Worm (Caenorhabditis elegans): ENCODE data around the gene F46B6.4.

F46B6.4 gene

ce11 chrV:9730743-9731706, 48.3 kb downstream of the F46B6.4 start (continued):
- TF ChIP-seq mes-4 (tag; optimal IDR thresholded peaks at IDR 0.05): no peak
- peak; percentile 98 for TF ChIP-seq attf-5 (GFP tag; optimal IDR thresholded peaks at IDR 0.05)
- TF ChIP-seq egl-18 (GFP tag; IDR thresholded peaks at IDR 0.05): 0 out of 2 replicates have a peak, but pooled peaks have one; percentile 13
- TF ChIP-seq unc-62 (GFP tag; optimal IDR thresholded peaks at IDR 0.05): peak; percentile 32
- no peak for TF ChIP-seq ceh-79 (tag; optimal IDR thresholded peaks at IDR 0.05)
- TF ChIP-seq repo-1 (tag; optimal IDR thresholded peaks at IDR 0.05): peak; percentile 61
- peak; percentile 33; the same call in 1 of the 2 replicates for TF ChIP-seq ceh-100 (GFP tag; IDR thresholded peaks at IDR 0.05)
- no peak for TF ChIP-seq efl-1 (GFP tag; optimal IDR thresholded peaks at IDR 0.05)
- TF ChIP-seq ets-4 (GFP tag; optimal IDR thresholded peaks at IDR 0.05): peak; percentile 60
- peak; percentile 33 for TF ChIP-seq F57C9.4 (tag; optimal IDR thresholded peaks at IDR 0.05)
- TF ChIP-seq Y67H2A.10 (GFP tag; conservative IDR thresholded peaks at IDR 0.05): peak; percentile 55
- TF ChIP-seq ceh-40 (GFP tag; IDR thresholded peaks at IDR 0.05): no peak
- no peak for TF ChIP-seq hlh-12 (tag; optimal IDR thresholded peaks at IDR 0.05)
- TF ChIP-seq F57A8.1 (GFP tag; optimal IDR thresholded peaks at IDR 0.05): peak; percentile 21
- TF ChIP-seq unc-130 (GFP tag; optimal IDR thresholded peaks at IDR 0.05): peak; percentile 12
- peak; percentile 90 for TF ChIP-seq madf-10 (tag; optimal IDR thresholded peaks at IDR 0.05)
- TF ChIP-seq atf-7 (tag; optimal IDR thresholded peaks at IDR 0.05): peak; percentile 93
- peak; percentile 19 for TF ChIP-seq madf-6 (GFP tag; IDR thresholded peaks at IDR 0.05)
- TF ChIP-seq lin-54 (GFP tag; optimal IDR thresholded peaks at IDR 0.05): peak; percentile 62
- 0 out of 2 replicates have a peak, but pooled peaks have one; percentile 62 for TF ChIP-seq ztf-6 (GFP tag; IDR thresholded peaks at IDR 0.05)
- peak; percentile 90 for TF ChIP-seq ztf-26 (tag; optimal IDR thresholded peaks at IDR 0.05)
- peak; percentile 80 for TF ChIP-seq egrh-3 (GFP tag; IDR thresholded peaks at IDR 0.05)
- peak; percentile 71; the same call in 1 of the 2 replicates for TF ChIP-seq lin-26 (GFP tag; IDR thresholded peaks at IDR 0.05)
- TF ChIP-seq snpc-1.3 (tag; optimal IDR thresholded peaks at IDR 0.05; ENCODE audit: insufficient read depth): no peak
- no peak for TF ChIP-seq lag-1 (GFP tag; IDR thresholded peaks at IDR 0.05)
- peak; percentile 70 for TF ChIP-seq lir-1 (GFP tag; conservative IDR thresholded peaks at IDR 0.05)
- TF ChIP-seq Y95B8A.8 (GFP tag; IDR thresholded peaks at IDR 0.05): 0 out of 2 replicates have a peak, but pooled peaks have one; percentile 33
- peak; percentile 78 for TF ChIP-seq B0035.1 (tag; optimal IDR thresholded peaks at IDR 0.05)
- peak; percentile 70 for TF ChIP-seq C06A6.2 (GFP tag; conservative IDR thresholded peaks at IDR 0.05)
- peak; percentile 58 for TF ChIP-seq pbrm-1 (GFP tag; IDR thresholded peaks at IDR 0.05)
- peak; percentile 92 for TF ChIP-seq dox-1 (GFP tag; IDR thresholded peaks at IDR 0.05)
- TF ChIP-seq fkh-3 (tag; optimal IDR thresholded peaks at IDR 0.05): no peak
- TF ChIP-seq cebp-1 (GFP tag; IDR thresholded peaks at IDR 0.05): no peak
- TF ChIP-seq cebp-1 (tag; optimal IDR thresholded peaks at IDR 0.05): peak; percentile 92
- 0 out of 2 replicates have a peak, but pooled peaks have one; percentile 46 for TF ChIP-seq ztf-25 (GFP tag; IDR thresholded peaks at IDR 0.05)
- TF ChIP-seq F22D6.2 (tag; optimal IDR thresholded peaks at IDR 0.05): peak; percentile 52
- TF ChIP-seq let-526 (GFP tag; IDR thresholded peaks at IDR 0.05): peak; percentile 88; the same call in 1 of the 2 replicates
- TF ChIP-seq somi-1 (GFP tag; optimal IDR thresholded peaks at IDR 0.05): peak; percentile 82
- no peak for TF ChIP-seq lsy-27 (tag; optimal IDR thresholded peaks at IDR 0.05; ENCODE audit: borderline replicate concordance, insufficient read depth)
- no peak for TF ChIP-seq xnd-1 (tag; optimal IDR thresholded peaks at IDR 0.05)
- TF ChIP-seq B0019.2 (GFP tag; conservative IDR thresholded peaks at IDR 0.05): peak; percentile 32; the same call in 1 of the 2 replicates
- peak in 1 of 2 experiments; percentile 2 for TF ChIP-seq rec-8 (tag; optimal IDR thresholded peaks at IDR 0.05)
- TF ChIP-seq ztf-28 (GFP tag; IDR thresholded peaks at IDR 0.05): 0 out of 2 replicates have a peak, but pooled peaks have one; percentile 4
- peak; percentile 97 for TF ChIP-seq nhr-80 (tag; optimal IDR thresholded peaks at IDR 0.05)
- TF ChIP-seq attf-3 (GFP tag; conservative IDR thresholded peaks at IDR 0.05): peak; percentile 62
- peak; percentile 66; the same call in 1 of the 2 replicates for TF ChIP-seq hmg-1.2 (GFP tag; IDR thresholded peaks at IDR 0.05)
